Worm (Caenorhabditis elegans) whole organism, L4/young adult: ENCODE measurements around the gene T19H5.7.

ENCODE experiments used
- W03F9.2 ChIP-seq: fragments of 150-350 bp; optimal IDR thresholded peaks from 2 replicates; lab custom pipeline; 2014; ENCODE audit warnings: missing biosample characterization, missing genetic modification characterization
- him-1 ChIP-seq: sonication (generic microtip); optimal IDR thresholded peaks from 2 replicates; lab custom pipeline; 2016; ENCODE audit warnings: missing genotype, missing genetic modification reagents, missing genetic modification characterization, missing compliant biosample characterization

DNA sequence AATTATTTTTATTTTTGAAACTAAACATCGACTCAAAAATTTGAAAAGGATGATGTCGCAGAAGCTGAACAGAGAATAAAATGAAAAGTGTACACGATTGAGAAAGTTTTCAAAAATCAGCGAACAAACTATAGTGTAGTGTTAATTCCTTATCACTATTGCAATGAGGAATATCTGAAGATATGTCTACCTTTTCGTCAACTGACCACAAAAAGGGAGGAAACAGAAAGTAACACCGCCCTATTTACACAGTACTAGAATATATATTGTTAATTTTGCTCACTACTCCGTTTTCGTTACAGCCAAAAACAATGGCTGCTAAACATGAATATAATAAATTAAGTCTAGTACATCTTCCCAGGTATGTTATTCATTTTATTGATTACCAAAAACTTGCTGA, 31.9 kb downstream of the T19H5.7 start, which contains the start of gene chil-18:
- TF ChIP-seq him-1 (tag; lab: Kevin White, UChicago) (no peak), W03F9.2 (tag; lab: Kevin White, UChicago) (no peak)
